Fruit fly (Drosophila melanogaster) Kc167 (cell line): ENCODE measurements around the gene CG43292.

ENCODE experiments used
- h ChIP-seq: fragments of >200 bp; optimal IDR thresholded peaks from 3 replicates; lab custom pipeline; 2018; ENCODE audit warnings: missing external identifiers
- psq ChIP-seq: fragments of >200 bp; optimal IDR thresholded peaks from 2 replicates; lab custom pipeline; 2017; ENCODE audit warnings: missing external identifiers

DNA sequence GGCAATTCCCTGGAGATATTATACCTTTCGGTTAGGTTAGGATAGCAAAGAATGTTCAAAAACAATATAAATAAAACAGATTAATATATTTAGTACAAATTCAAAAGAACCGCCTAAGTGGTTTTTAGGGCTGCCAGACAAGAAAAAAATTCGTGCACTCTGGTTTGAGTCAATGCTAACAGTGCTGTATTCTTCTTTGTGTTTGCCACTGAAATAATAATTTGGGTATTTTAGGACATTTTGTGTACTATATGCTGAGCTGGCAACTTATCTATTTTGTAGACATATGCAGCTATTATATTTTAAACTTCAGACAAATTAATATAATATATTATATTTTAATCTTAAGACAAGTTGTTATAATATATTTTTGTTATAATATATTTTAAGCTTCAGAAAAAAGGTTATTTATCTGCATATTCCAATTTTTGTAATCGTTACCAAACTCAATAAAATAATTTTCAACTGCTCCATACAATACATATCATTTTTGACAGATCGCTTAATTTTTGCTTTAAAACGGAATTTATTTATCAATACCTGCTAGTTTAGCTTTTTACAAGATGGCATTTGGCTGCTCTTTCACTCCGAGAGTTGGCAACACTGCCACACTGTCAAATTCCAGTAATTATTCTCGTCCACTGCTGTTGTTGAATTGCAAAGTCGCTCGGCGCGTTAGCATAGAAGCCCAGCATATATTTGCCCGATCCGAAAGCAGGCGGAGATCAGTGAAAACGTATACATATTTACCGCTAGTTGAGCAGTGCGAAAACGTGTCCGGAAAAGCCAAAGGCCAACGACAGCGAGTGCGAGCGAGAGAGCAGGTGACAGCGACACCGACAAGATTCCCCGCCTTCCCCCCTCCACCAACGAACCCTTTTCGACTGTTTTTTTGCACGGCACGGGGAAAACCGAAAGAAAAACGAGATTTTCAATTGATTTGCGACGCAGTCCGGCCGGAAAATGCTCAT, 35.3 kb downstream of the CG43292 start, which contains the start of gene CG7546:
- TF ChIP-seq h (lab: Kevin White, UChicago) = no peak
- TF ChIP-seq psq (lab: Kevin White, UChicago) = no peak
